Worm (Caenorhabditis elegans) whole organism, L3 larva: ENCODE results near the gene C17E7.13.

Source experiments
- R02D3.7 ChIP-seq: fragments of 150-350 bp; optimal IDR thresholded peaks from 2 replicates; lab custom pipeline; 2014; ENCODE audit warnings: missing biosample characterization, missing genetic modification characterization
- ZK546.5 ChIP-seq: sonication (generic microtip); optimal IDR thresholded peaks from 2 replicates; lab custom pipeline; 2017; ENCODE audit warnings: missing biosample characterization, missing genetic modification characterization
- aly-2 ChIP-seq: fragments of 150-350 bp; optimal IDR thresholded peaks from 2 replicates; lab custom pipeline; 2014; ENCODE audit warnings: missing biosample characterization, missing genetic modification characterization
- ama-1 ChIP-seq: fragments of 150-350 bp; optimal IDR thresholded peaks from 2 replicates; lab custom pipeline; 2018
- ceh-28 ChIP-seq: fragments of 150-350 bp; optimal IDR thresholded peaks from 2 replicates; lab custom pipeline; 2014; ENCODE audit warnings: missing biosample characterization, missing genetic modification reagents, missing genetic modification characterization
- ceh-82 ChIP-seq: fragments of 150-350 bp; optimal IDR thresholded peaks from 2 replicates; lab custom pipeline; 2014; ENCODE audit warnings: missing biosample characterization, missing genetic modification characterization
- ceh-9 ChIP-seq: sonication (generic microtip); optimal IDR thresholded peaks from 2 replicates; lab custom pipeline; 2018; ENCODE audit warnings: missing biosample characterization, missing genetic modification characterization
- daf-12 ChIP-seq: fragments of 150-350 bp; optimal IDR thresholded peaks from 2 replicates; lab custom pipeline; 2014; ENCODE audit warnings: missing biosample characterization, missing genetic modification reagents, missing genetic modification characterization
- egl-5 ChIP-seq: fragments of 150-350 bp; optimal IDR thresholded peaks from 2 replicates; lab custom pipeline; 2017; ENCODE audit warnings: missing biosample characterization, missing genetic modification reagents, missing genetic modification characterization, inconsistent platforms
- elt-1 ChIP-seq: fragments of 150-350 bp; optimal IDR thresholded peaks from 2 replicates; lab custom pipeline; 2014; ENCODE audit warnings: missing biosample characterization, missing genetic modification characterization
- elt-2 ChIP-seq: sonication (generic microtip); optimal IDR thresholded peaks from 2 replicates; lab custom pipeline; 2016; ENCODE audit warnings: missing genetic modification reagents, mild to moderate bottlenecking, missing genetic modification characterization, missing compliant biosample characterization
- elt-3 ChIP-seq, 3 experiments: fragments of 150-350 bp in 1 of 3; sonication (generic microtip) in 2 of 3; optimal IDR thresholded peaks; 2 replicates in 2 of 3; 4 replicates in 1 of 3; lab custom pipeline; 2014 to 2017; ENCODE audit warnings: missing biosample characterization in 3 of 3, missing genetic modification characterization in 3 of 3
- fkh-10 ChIP-seq: sonication (generic microtip); optimal IDR thresholded peaks from 2 replicates; lab custom pipeline; 2017; ENCODE audit warnings: missing biosample characterization, missing genetic modification reagents, missing genetic modification characterization
- fkh-2 ChIP-seq: fragments of 150-350 bp; optimal IDR thresholded peaks from 2 replicates; lab custom pipeline; 2014; ENCODE audit warnings: missing biosample characterization, missing genetic modification reagents, missing genetic modification characterization
- fos-1 ChIP-seq: fragments of 150-350 bp; optimal IDR thresholded peaks from 2 replicates; lab custom pipeline; 2014; ENCODE audit warnings: missing biosample characterization, missing genetic modification characterization
- hmg-11 ChIP-seq: sonication (generic microtip); optimal IDR thresholded peaks from 2 replicates; lab custom pipeline; 2016; ENCODE audit warnings: missing genetic modification characterization, missing compliant biosample characterization
- lin-39 ChIP-seq: fragments of 150-350 bp; optimal IDR thresholded peaks from 2 replicates; lab custom pipeline; 2018; ENCODE audit warnings: missing biosample characterization, missing genetic modification reagents, missing genetic modification characterization
- lsy-12 ChIP-seq: sonication (generic microtip); optimal IDR thresholded peaks from 2 replicates; lab custom pipeline; 2016; ENCODE audit warnings: mild to moderate bottlenecking, missing genetic modification characterization, missing compliant biosample characterization
- mdl-1 ChIP-seq: fragments of 150-350 bp; optimal IDR thresholded peaks from 2 replicates; lab custom pipeline; 2014; ENCODE audit warnings: missing biosample characterization, missing genetic modification characterization
- nhr-12 ChIP-seq: fragments of 150-350 bp; optimal IDR thresholded peaks from 2 replicates; lab custom pipeline; 2014; ENCODE audit warnings: missing biosample characterization, missing genetic modification characterization
- nhr-23 ChIP-seq: fragments of 150-350 bp; optimal IDR thresholded peaks from 2 replicates; lab custom pipeline; 2014; ENCODE audit warnings: missing biosample characterization, missing genetic modification reagents, missing genetic modification characterization
- nhr-237 ChIP-seq: fragments of 150-350 bp; optimal IDR thresholded peaks from 2 replicates; lab custom pipeline; 2014; ENCODE audit warnings: missing biosample characterization, missing genetic modification characterization
- nhr-28 ChIP-seq: fragments of 150-350 bp; optimal IDR thresholded peaks from 2 replicates; lab custom pipeline; 2014; ENCODE audit warnings: missing biosample characterization, missing genetic modification characterization
- nhr-43 ChIP-seq: sonication (generic microtip); optimal IDR thresholded peaks from 2 replicates; lab custom pipeline; 2016; ENCODE audit warnings: mild to moderate bottlenecking, missing genetic modification characterization, missing compliant biosample characterization; ENCODE audit not compliant: poor library complexity, severe bottlenecking
- nhr-77 ChIP-seq: fragments of 150-350 bp; optimal IDR thresholded peaks from 2 replicates; lab custom pipeline; 2014; ENCODE audit warnings: missing biosample characterization, missing genetic modification characterization
- pha-4 ChIP-seq: fragments of 150-350 bp; optimal IDR thresholded peaks from 2 replicates; lab custom pipeline; 2014; ENCODE audit warnings: missing biosample characterization, missing genetic modification reagents, missing genetic modification characterization
- pqm-1 ChIP-seq: fragments of 150-350 bp; optimal IDR thresholded peaks from 2 replicates; lab custom pipeline; 2017; ENCODE audit warnings: missing biosample characterization, missing genetic modification characterization, inconsistent platforms
- skn-1 ChIP-seq: fragments of 150-350 bp; optimal IDR thresholded peaks from 2 replicates; lab custom pipeline; 2014; ENCODE audit warnings: missing biosample characterization, missing genetic modification characterization
- snpc-4 ChIP-seq: fragments of 150-350 bp; optimal IDR thresholded peaks from 2 replicates; lab custom pipeline; 2014; ENCODE audit warnings: missing biosample characterization, missing genetic modification characterization
- tbx-2 ChIP-seq: sonication (generic microtip); optimal IDR thresholded peaks from 2 replicates; lab custom pipeline; 2016; ENCODE audit warnings: mild to moderate bottlenecking, missing genetic modification characterization, missing compliant biosample characterization
- unc-39 ChIP-seq: sonication (generic microtip); optimal IDR thresholded peaks from 4 replicates; lab custom pipeline; 2017; ENCODE audit warnings: missing biosample characterization, missing genetic modification characterization
- unc-62 ChIP-seq: fragments of 150-350 bp; sonication (generic microtip); optimal IDR thresholded peaks from 4 replicates; lab custom pipeline; 2014; ENCODE audit warnings: missing biosample characterization, missing genetic modification reagents, missing genetic modification characterization
- zag-1 ChIP-seq: fragments of 150-350 bp; optimal IDR thresholded peaks from 2 replicates; lab custom pipeline; 2014; ENCODE audit warnings: missing biosample characterization, missing genetic modification characterization
- ztf-11 ChIP-seq: fragments of 150-350 bp; optimal IDR thresholded peaks from 2 replicates; lab custom pipeline; 2014; ENCODE audit warnings: missing biosample characterization, missing genetic modification characterization

Gene C17E7.13

ce11 chrV:3896018-3896417, 6.9 kb upstream of the C17E7.13 start:
- TF ChIP-seq nhr-43 (tag; lab: Kevin White, UChicago) = no peak
- no peak for TF ChIP-seq lsy-12 (tag; lab: Kevin White, UChicago)
- no peak for TF ChIP-seq pqm-1 (tag; lab: Kevin White, UChicago)
- TF ChIP-seq elt-1 (tag; lab: Kevin White, UChicago) = no peak
- TF ChIP-seq nhr-28 (tag; lab: Kevin White, UChicago) = no peak
- no peak for TF ChIP-seq unc-62 (GFP tag; lab: Kevin White, UChicago)
- no peak for TF ChIP-seq ztf-11 (tag; lab: Kevin White, UChicago)
- TF ChIP-seq pha-4 = no peak
- no peak for TF ChIP-seq nhr-237 (tag; lab: Kevin White, UChicago)
- no peak for TF ChIP-seq R02D3.7 (tag; lab: Kevin White, UChicago)
- no peak for TF ChIP-seq hmg-11 (tag; lab: Kevin White, UChicago)
- no peak for TF ChIP-seq nhr-12 (tag; lab: Kevin White, UChicago)
- TF ChIP-seq ceh-82 = no peak
- no peak for TF ChIP-seq elt-3 (tag; optimal IDR thresholded peaks at IDR 0.05; lab: Kevin White, UChicago)
- TF ChIP-seq ceh-28 (tag; lab: Kevin White, UChicago) = no peak
- no peak for TF ChIP-seq fos-1 (tag; lab: Kevin White, UChicago)
- no peak for TF ChIP-seq ceh-9 (tag; lab: Kevin White, UChicago)
- no peak for TF ChIP-seq skn-1
- TF ChIP-seq, all 47 proteins: peak for 0

DNA sequence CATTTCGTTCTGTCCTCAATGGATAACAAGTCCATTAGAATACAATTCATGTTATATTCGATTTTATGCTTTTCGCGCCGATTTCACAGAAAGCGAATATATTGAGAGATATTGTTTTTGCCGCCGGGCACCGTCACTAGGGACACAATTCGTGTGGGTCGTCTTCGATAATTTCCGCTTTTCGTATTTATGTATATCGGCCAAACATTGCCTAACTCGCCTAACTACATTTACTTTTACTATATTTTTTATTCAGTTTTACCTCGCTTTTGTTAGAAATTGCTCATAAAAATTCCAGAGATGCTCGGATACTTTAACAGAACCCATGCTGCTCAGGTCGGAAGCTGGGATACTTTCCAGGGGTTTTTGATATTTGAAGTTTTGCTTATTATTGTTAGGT, 5.6 kb upstream of the C17E7.13 start, which contains the start of gene sre-9:
Gene sre-9, plus strand, starts transcription at position 301 of the 400 bp plus-strand sequence.
- TF ChIP-seq daf-12 (tag; lab: Kevin White, UChicago) (no peak), snpc-4 (tag; lab: Kevin White, UChicago) (no peak), lin-39 (no peak), nhr-23 (no peak), nhr-12 (tag; lab: Kevin White, UChicago) (no peak), unc-39 (tag; lab: Kevin White, UChicago) (no peak), tbx-2 (tag; lab: Kevin White, UChicago) (no peak)

ce11 chrV:3892361-3892904, 3.3 kb upstream of the C17E7.13 start, which contains the start of gene C17E7.4:
C17E7.4 (plus strand) TSS chrV:3892854.
- TF ChIP-seq ama-1 = no peak
- TF ChIP-seq ceh-82 = no peak
- TF ChIP-seq nhr-28 (tag; lab: Kevin White, UChicago) = no peak
- TF ChIP-seq unc-62 (GFP tag; lab: Kevin White, UChicago) = no peak
- TF ChIP-seq ZK546.5 (tag; lab: Kevin White, UChicago) = no peak
- TF ChIP-seq fkh-2 (tag; lab: Kevin White, UChicago) = no peak
- TF ChIP-seq pqm-1 (tag; lab: Kevin White, UChicago) = no peak
- no peak for TF ChIP-seq skn-1
- TF ChIP-seq nhr-77 (tag; lab: Kevin White, UChicago) = no peak

DNA sequence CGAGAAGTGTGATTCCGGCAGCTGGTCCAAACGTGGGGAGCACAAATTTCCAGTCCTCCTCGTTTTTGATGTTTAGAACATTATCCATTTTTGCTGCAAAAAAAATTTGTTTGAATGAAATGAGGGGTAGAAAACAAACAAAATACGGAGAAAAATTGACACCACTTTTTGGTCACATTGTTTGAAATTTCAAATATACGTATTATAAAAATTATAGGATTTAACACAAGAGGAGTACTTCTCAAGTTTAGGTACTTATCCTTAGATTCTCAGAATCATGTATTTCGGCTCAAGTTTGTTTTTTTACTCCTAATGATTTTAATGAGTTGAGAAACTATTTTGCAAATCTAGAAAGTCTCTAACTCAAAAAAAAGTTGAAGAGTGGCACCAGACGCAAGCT, 2.8 kb upstream of the C17E7.13 start, which contains the start of gene C17E7.12:
Gene C17E7.12, minus strand, starts transcription at position 101 of the 400 bp plus-strand sequence.
- TF ChIP-seq aly-2 (tag; lab: Kevin White, UChicago) (no peak), pha-4 (no peak), unc-39 (tag; lab: Kevin White, UChicago) (no peak), zag-1 (tag; lab: Kevin White, UChicago) (no peak), unc-62 (GFP tag; lab: Kevin White, UChicago) (no peak), fos-1 (tag; lab: Kevin White, UChicago) (no peak), egl-5 (tag; lab: Kevin White, UChicago) (no peak), ztf-11 (tag; lab: Kevin White, UChicago) (no peak), pqm-1 (tag; lab: Kevin White, UChicago) (no peak), elt-2 (tag; lab: Kevin White, UChicago) (no peak), nhr-77 (tag; lab: Kevin White, UChicago) (no peak), R02D3.7 (tag; lab: Kevin White, UChicago) (no peak), daf-12 (tag; lab: Kevin White, UChicago) (no peak), nhr-28 (tag; lab: Kevin White, UChicago) (no peak), fkh-10 (GFP tag; lab: Kevin White, UChicago) (no peak), snpc-4 (tag; lab: Kevin White, UChicago) (no peak), mdl-1 (tag; lab: Kevin White, UChicago) (no peak), nhr-237 (tag; lab: Kevin White, UChicago) (no peak)
